Fruit fly (Drosophila melanogaster) whole organism, pupa: ENCODE data around the gene Ccp84Ag.

Experiments used
- CG10348 ChIP-seq: fragments of 200-800 bp; sonication (Bioruptor generic); IDR thresholded peaks from 2 replicates; pipeline ENCODE4 v1.3.6; 2022; ENCODE audit warnings: missing biosample characterization, missing genetic modification characterization
- CG12605 ChIP-seq: fragments of 200-800 bp; sonication (Bioruptor generic); IDR thresholded peaks from 2 replicates; pipeline ENCODE4 v1.3.6; 2022; ENCODE audit warnings: missing biosample characterization, missing genetic modification characterization
- CG13204 ChIP-seq: fragments of 200-800 bp; sonication (Bioruptor generic); optimal IDR thresholded peaks from 2 replicates; lab custom pipeline; 2018; ENCODE audit warnings: missing biosample characterization, mild to moderate bottlenecking, missing genetic modification characterization, moderate library complexity
- CG14655 ChIP-seq: fragments of 200-800 bp; sonication (Bioruptor generic); optimal IDR thresholded peaks from 3 replicates; lab custom pipeline; 2017; ENCODE audit warnings: mild to moderate bottlenecking, missing biosample characterization, missing genetic modification reagents, missing genetic modification characterization
- CG15710 ChIP-seq: fragments of 200-800 bp; sonication (Bioruptor generic); optimal IDR thresholded peaks from 2 replicates; lab custom pipeline; 2018; ENCODE audit warnings: missing biosample characterization, mild to moderate bottlenecking, missing genetic modification characterization, moderate library complexity
- CG17806 ChIP-seq: fragments of 200-800 bp; sonication (Bioruptor generic); optimal IDR thresholded peaks from 2 replicates; lab custom pipeline; 2018; ENCODE audit warnings: missing biosample characterization, mild to moderate bottlenecking, missing genetic modification characterization, moderate library complexity
- CG32121 ChIP-seq: fragments of 200-800 bp; sonication (Bioruptor generic); IDR thresholded peaks from 2 replicates; pipeline ENCODE4 v1.3.6; 2022; ENCODE audit warnings: missing biosample characterization, missing genetic modification characterization
- CG34367 ChIP-seq: fragments of 200-800 bp; sonication (Bioruptor generic); optimal IDR thresholded peaks from 2 replicates; lab custom pipeline; 2018; ENCODE audit warnings: missing biosample characterization, mild to moderate bottlenecking, missing genetic modification characterization
- CG4496 ChIP-seq: fragments of 200-800 bp; sonication (Bioruptor generic); IDR thresholded peaks from 3 replicates; pipeline ENCODE4 v1.3.6; 2022; ENCODE audit warnings: missing biosample characterization, missing genetic modification characterization
- CG8159 ChIP-seq: fragments of 200-800 bp; sonication (Bioruptor generic); optimal IDR thresholded peaks from 3 replicates; lab custom pipeline; 2018; ENCODE audit warnings: missing biosample characterization, mild to moderate bottlenecking, missing genetic modification characterization, moderate library complexity
- CG8301 ChIP-seq: fragments of 200-800 bp; sonication (Bioruptor generic); optimal IDR thresholded peaks from 2 replicates; lab custom pipeline; 2018; ENCODE audit warnings: missing biosample characterization, mild to moderate bottlenecking, missing genetic modification characterization
- CG9948 ChIP-seq: fragments of 200-800 bp; sonication (Bioruptor generic); optimal IDR thresholded peaks from 2 replicates; lab custom pipeline; 2018; ENCODE audit warnings: missing biosample characterization, mild to moderate bottlenecking, missing genetic modification characterization, moderate library complexity
- D1 ChIP-seq: fragments of 200-800 bp; sonication (Bioruptor generic); optimal IDR thresholded peaks from 2 replicates; lab custom pipeline; 2018; ENCODE audit warnings: missing biosample characterization, mild to moderate bottlenecking, missing genetic modification characterization, moderate library complexity
- EcR ChIP-seq: fragments of 200-800 bp; sonication (Bioruptor generic); optimal IDR thresholded peaks from 3 replicates; lab custom pipeline; 2019; ENCODE audit warnings: missing biosample characterization, missing genetic modification characterization, mild to moderate bottlenecking, moderate library complexity, missing genetic modification reagents
- Ets98B ChIP-seq: fragments of 200-800 bp; sonication (Bioruptor generic); IDR thresholded peaks from 2 replicates; pipeline ENCODE4 v1.3.6; 2022; ENCODE audit warnings: missing biosample characterization, missing genetic modification characterization
- Pif1A ChIP-seq: fragments of 200-800 bp; sonication (Bioruptor generic); optimal IDR thresholded peaks from 3 replicates; lab custom pipeline; 2016; ENCODE audit warnings: missing biosample characterization, missing genetic modification characterization
- Pif1B ChIP-seq: fragments of 200-800 bp; sonication (Bioruptor generic); optimal IDR thresholded peaks from 3 replicates; lab custom pipeline; 2016; ENCODE audit warnings: missing biosample characterization, missing genetic modification characterization
- Snoo ChIP-seq: fragments of 200-800 bp; sonication (Bioruptor generic); optimal IDR thresholded peaks from 3 replicates; lab custom pipeline; 2017; ENCODE audit warnings: missing biosample characterization, mild to moderate bottlenecking, missing genetic modification characterization, inconsistent platforms
- fd96Ca ChIP-seq: fragments of 200-800 bp; sonication (Bioruptor generic); IDR thresholded peaks from 3 replicates; pipeline ENCODE4 v1.3.6; 2022; ENCODE audit warnings: missing biosample characterization, missing genetic modification characterization
- gl ChIP-seq: fragments of 200-800 bp; sonication (Bioruptor generic); optimal IDR thresholded peaks from 2 replicates; lab custom pipeline; 2018; ENCODE audit warnings: missing biosample characterization, mild to moderate bottlenecking, missing genetic modification characterization
- rn ChIP-seq: fragments of 200-800 bp; sonication (Bioruptor generic); IDR thresholded peaks from 2 replicates; pipeline ENCODE4 v1.3.6; 2022; ENCODE audit warnings: missing biosample characterization, missing genetic modification characterization

The Ccp84Ag gene

dm6 chr3R:6686428-6686827 is at the start of gene Ccp84Ag:
TSS of gene Ccp84Ag (plus strand) at chr3R:6686728.
- TF ChIP-seq CG12605 (GFP tag; lab: Robert Waterston, UW) = no peak
- TF ChIP-seq EcR (GFP tag; lab: Kevin White, UChicago) = no peak
- TF ChIP-seq CG9948 = no peak
- no peak for TF ChIP-seq rn
- TF ChIP-seq CG10348 (GFP tag; lab: Robert Waterston, UW) = no peak
- TF ChIP-seq Ets98B (GFP tag; lab: Robert Waterston, UW) = no peak
- TF ChIP-seq CG13204 (GFP tag; lab: Kevin White, UChicago) = no peak
- no peak for TF ChIP-seq Snoo (tag; lab: Kevin White, UChicago)
- TF ChIP-seq CG15710 (tag; lab: Kevin White, UChicago) = no peak
- TF ChIP-seq Pif1B (GFP tag; lab: Kevin White, UChicago) = no peak
- TF ChIP-seq CG4496 (GFP tag; lab: Robert Waterston, UW) = no peak
- TF ChIP-seq gl (tag; lab: Kevin White, UChicago) = no peak
- TF ChIP-seq CG14655 = no peak
- TF ChIP-seq CG32121 (GFP tag; lab: Robert Waterston, UW) = no peak
- TF ChIP-seq CG17806 = no peak
- no peak for TF ChIP-seq CG34367 (tag; lab: Kevin White, UChicago)
- TF ChIP-seq D1 = no peak
- TF ChIP-seq CG8159 (tag; lab: Kevin White, UChicago) = no peak
- no peak for TF ChIP-seq Pif1A (GFP tag; lab: Kevin White, UChicago)
- TF ChIP-seq fd96Ca (GFP tag; lab: Robert Waterston, UW) = no peak

- TF ChIP-seq Ets98B (GFP tag; lab: Robert Waterston, UW) (no peak), CG15710 (tag; lab: Kevin White, UChicago) (no peak), CG9948 (no peak), Snoo (tag; lab: Kevin White, UChicago) (no peak), CG13204 (GFP tag; lab: Kevin White, UChicago) (no peak), Pif1A (GFP tag; lab: Kevin White, UChicago) (no peak), CG10348 (GFP tag; lab: Robert Waterston, UW) (no peak), CG8301 (tag; lab: Kevin White, UChicago) (no peak), CG4496 (GFP tag; lab: Robert Waterston, UW) (no peak), CG32121 (GFP tag; lab: Robert Waterston, UW) (no peak), D1 (no peak), rn (no peak), CG14655 (no peak), fd96Ca (GFP tag; lab: Robert Waterston, UW) (no peak)
These were observed 45.6 kb upstream of the Ccp84Ag start, which contains the start of gene CG31286 for dm6 chr3R:6640932-6641331. TSS of gene CG31286 (plus strand) at chr3R:6641232.

DNA sequence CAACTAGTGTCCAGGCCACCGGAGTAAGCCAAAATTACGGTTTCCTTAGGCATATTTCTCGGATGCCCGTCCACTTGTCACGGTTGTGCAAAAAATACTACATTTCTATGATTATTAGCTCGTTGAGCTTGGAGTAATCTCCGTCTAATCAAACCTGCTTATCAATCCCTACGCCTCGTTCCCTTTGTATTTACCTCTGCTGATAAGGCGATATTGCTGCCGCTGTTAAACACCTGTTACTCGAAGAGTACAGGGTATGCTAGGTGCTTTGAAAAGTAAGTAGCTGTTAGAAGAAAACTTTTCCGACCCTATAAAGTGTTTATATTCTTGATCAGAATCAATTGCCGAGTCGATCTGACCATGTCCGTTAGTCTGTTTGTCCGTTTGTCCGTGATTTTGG is 42.2 kb upstream of the Ccp84Ag start, which contains the start of gene Ass:
Ass (minus strand) TSS at position 101 of the 400 bp plus-strand sequence.
- TF ChIP-seq CG10348 (GFP tag; lab: Robert Waterston, UW) (no peak), Pif1A (GFP tag; lab: Kevin White, UChicago) (no peak), EcR (GFP tag; lab: Kevin White, UChicago) (no peak), CG14655 (no peak), Pif1B (GFP tag; lab: Kevin White, UChicago) (no peak), CG34367 (tag; lab: Kevin White, UChicago) (no peak), CG17806 (no peak), CG13204 (GFP tag; lab: Kevin White, UChicago) (no peak)

- TF ChIP-seq CG8159 (tag; lab: Kevin White, UChicago) (no peak), CG4496 (GFP tag; lab: Robert Waterston, UW) (no peak), rn (no peak), gl (tag; lab: Kevin White, UChicago) (no peak), D1 (no peak), Pif1A (GFP tag; lab: Kevin White, UChicago) (no peak), CG8301 (tag; lab: Kevin White, UChicago) (no peak), EcR (GFP tag; lab: Kevin White, UChicago) (no peak), CG10348 (GFP tag; lab: Robert Waterston, UW) (no peak), Snoo (tag; lab: Kevin White, UChicago) (no peak)
These were observed 39.8 kb upstream of the Ccp84Ag start, which contains the start of gene Taf1 for dm6 chr3R:6646740-6647139. TSS of gene Taf1 (plus strand) at chr3R:6646889.

- TF ChIP-seq gl (tag; lab: Kevin White, UChicago) = no peak
- TF ChIP-seq CG9948 = peak; percentile 4
- TF ChIP-seq EcR (GFP tag; lab: Kevin White, UChicago) = peak; percentile 84
- TF ChIP-seq CG4496 (GFP tag; lab: Robert Waterston, UW) = 0 out of 3 replicates have a peak, but pooled peaks have one; percentile 25
- peak; percentile 50; the same call in 1 of the 2 replicates for TF ChIP-seq CG12605 (GFP tag; lab: Robert Waterston, UW)
- TF ChIP-seq CG32121 (GFP tag; lab: Robert Waterston, UW) = no peak
- TF ChIP-seq CG15710 (tag; lab: Kevin White, UChicago) = no peak
- TF ChIP-seq Pif1A (GFP tag; lab: Kevin White, UChicago) = no peak
- TF ChIP-seq Ets98B (GFP tag; lab: Robert Waterston, UW) = no peak
- TF ChIP-seq CG8301 (tag; lab: Kevin White, UChicago) = no peak
- no peak for TF ChIP-seq CG10348 (GFP tag; lab: Robert Waterston, UW)
- TF ChIP-seq CG34367 (tag; lab: Kevin White, UChicago) = no peak
- TF ChIP-seq CG13204 (GFP tag; lab: Kevin White, UChicago) = no peak
- TF ChIP-seq Pif1B (GFP tag; lab: Kevin White, UChicago) = no peak
- TF ChIP-seq CG8159 (tag; lab: Kevin White, UChicago) = no peak
These were observed 29.0 kb upstream of the Ccp84Ag start, which contains the start of the genes CG1307 and twr for dm6 chr3R:6657278-6658246. TSS of gene CG1307 (minus strand) at chr3R:6657442. TSS of gene twr (plus strand) at chr3R:6657882.
